Worm (Caenorhabditis elegans) whole organism, L4 larva: ENCODE data around the gene srbc-75.
"Not testable (repeated sequence)": the region's sequence is repeated elsewhere in the genome, so short reads cannot be mapped to it uniquely, and the experiment has no call there.

ENCODE experiments used
- D1046.2 ChIP-seq: fragments of 200-800 bp; sonication (Bioruptor generic); IDR thresholded peaks from 2 replicates; pipeline ENCODE4 v1.3.6; 2022; ENCODE audit warnings: missing genetic modification characterization, missing compliant biosample characterization
- F10B5.3 ChIP-seq: sonication (generic microtip); optimal IDR thresholded peaks from 2 replicates; lab custom pipeline; 2016; ENCODE audit warnings: mild to moderate bottlenecking, missing genetic modification characterization, missing compliant biosample characterization
- F44E2.7 ChIP-seq: fragments of 200-800 bp; sonication (Bioruptor generic); IDR thresholded peaks from 2 replicates; pipeline ENCODE4 v2.1.2; 2022; ENCODE audit warnings: missing genetic modification characterization, missing compliant biosample characterization
- R02D3.7 ChIP-seq: fragments of 150-350 bp; sonication (generic microtip); optimal IDR thresholded peaks from 3 replicates; lab custom pipeline; 2014; ENCODE audit warnings: missing biosample characterization, missing genetic modification characterization
- T20F7.1 ChIP-seq: fragments of 200-800 bp; sonication (Bioruptor generic); optimal IDR thresholded peaks from 2 replicates; lab custom pipeline; 2018; ENCODE audit warnings: mild to moderate bottlenecking, missing genetic modification characterization, missing compliant biosample characterization
- Y5F2A.4 ChIP-seq: fragments of 200-800 bp; sonication (Bioruptor generic); optimal IDR thresholded peaks from 2 replicates; lab custom pipeline; 2018; ENCODE audit warnings: mild to moderate bottlenecking, missing genetic modification characterization, missing compliant biosample characterization
- aha-1 ChIP-seq: fragments of 150-350 bp; peaks from one replicate; lab custom pipeline; 2014; ENCODE audit warnings: missing biosample characterization, missing genetic modification characterization
- aly-2 ChIP-seq: sonication (generic microtip); optimal IDR thresholded peaks from 2 replicates; lab custom pipeline; 2018; ENCODE audit warnings: missing biosample characterization, missing genetic modification characterization
- ama-1 ChIP-seq: fragments of 150-350 bp; optimal IDR thresholded peaks from 2 replicates; lab custom pipeline; 2014; ENCODE audit warnings: inconsistent platforms, mixed read lengths
- attf-4 ChIP-seq: sonication (generic microtip); optimal IDR thresholded peaks from 3 replicates; lab custom pipeline; 2017; ENCODE audit warnings: missing biosample characterization, missing genetic modification characterization
- ceh-20 ChIP-seq: fragments of 200-800 bp; sonication (Bioruptor generic); IDR thresholded peaks from 2 replicates; pipeline ENCODE4 v1.3.6; 2022; ENCODE audit warnings: missing genetic modification reagents, missing genetic modification characterization, missing compliant biosample characterization
- ceh-32 ChIP-seq: sonication (generic microtip); optimal IDR thresholded peaks from 2 replicates; lab custom pipeline; 2016; ENCODE audit warnings: mild to moderate bottlenecking, missing genetic modification characterization, missing compliant biosample characterization; ENCODE audit not compliant: poor library complexity
- ceh-44 ChIP-seq: fragments of 200-800 bp; sonication (Bioruptor generic); IDR thresholded peaks from 2 replicates; pipeline ENCODE4 v1.3.6; 2022; ENCODE audit warnings: missing genetic modification reagents, missing genetic modification characterization, missing compliant biosample characterization
- ceh-62 ChIP-seq: sonication (generic microtip); optimal IDR thresholded peaks from 2 replicates; lab custom pipeline; 2017; ENCODE audit warnings: missing biosample characterization, missing genetic modification characterization
- ceh-82 ChIP-seq: sonication (generic microtip); optimal IDR thresholded peaks from 2 replicates; lab custom pipeline; 2017; ENCODE audit warnings: missing biosample characterization, missing genetic modification characterization
- dmd-8 ChIP-seq: fragments of 200-800 bp; sonication (Bioruptor generic); IDR thresholded peaks from 2 replicates; pipeline ENCODE4 v1.3.6; 2022; ENCODE audit warnings: missing genetic modification characterization, missing compliant biosample characterization
- dmd-9 ChIP-seq: fragments of 200-800 bp; sonication (Bioruptor generic); IDR thresholded peaks from 2 replicates; pipeline ENCODE4 v1.3.6; 2022; ENCODE audit warnings: missing genetic modification reagents, missing genetic modification characterization, missing compliant biosample characterization
- hif-1 ChIP-seq, 2 experiments: sonication (generic microtip); optimal IDR thresholded peaks; 2 replicates each; lab custom pipeline; 2016 to 2017; ENCODE audit warnings: missing compliant biosample characterization in 2 of 2, missing genetic modification characterization in 2 of 2, missing genetic modification reagents in 2 of 2, missing genotype in 2 of 2, mild to moderate bottlenecking in 1 of 2
- hlh-11 ChIP-seq: fragments of 200-800 bp; sonication (Bioruptor generic); optimal IDR thresholded peaks from 2 replicates; lab custom pipeline; 2018; ENCODE audit warnings: mild to moderate bottlenecking, missing genetic modification characterization, missing compliant biosample characterization
- hmg-1.1 ChIP-seq: fragments of 200-800 bp; sonication (Bioruptor generic); IDR thresholded peaks from 2 replicates; pipeline ENCODE4 v1.3.6; 2022; ENCODE audit warnings: missing genetic modification reagents, missing genetic modification characterization, missing compliant biosample characterization
- lin-1 ChIP-seq: fragments of 200-800 bp; sonication (Bioruptor generic); IDR thresholded peaks from 2 replicates; pipeline ENCODE4 v1.3.6; 2022; ENCODE audit warnings: missing genetic modification reagents, missing genetic modification characterization, missing compliant biosample characterization
- lin-15B ChIP-seq: fragments of 150-350 bp; sonication (generic microtip); optimal IDR thresholded peaks from 3 replicates; lab custom pipeline; 2014; ENCODE audit warnings: missing biosample characterization, missing genetic modification characterization
- lin-38 ChIP-seq: fragments of 200-800 bp; sonication (Bioruptor generic); IDR thresholded peaks from 2 replicates; pipeline ENCODE4 v1.3.6; 2022; ENCODE audit warnings: missing genetic modification reagents, missing genetic modification characterization, missing compliant biosample characterization
- lin-39 ChIP-seq: fragments of 150-350 bp; optimal IDR thresholded peaks from 2 replicates; lab custom pipeline; 2014; ENCODE audit warnings: missing biosample characterization, missing genetic modification reagents, missing genetic modification characterization
- madf-5 ChIP-seq, 2 experiments: fragments of 200-800 bp; sonication (Bioruptor generic); IDR thresholded peaks; 2 replicates each; pipeline ENCODE4 v1.3.6; 2022; ENCODE audit warnings: missing compliant biosample characterization in 2 of 2, missing genetic modification characterization in 2 of 2
- madf-9 ChIP-seq: fragments of 200-800 bp; sonication (Bioruptor generic); conservative IDR thresholded peaks from 2 replicates; pipeline ENCODE4 v1.3.6; 2022; ENCODE audit warnings: missing genetic modification reagents, missing genetic modification characterization, missing compliant biosample characterization
- mes-2 ChIP-seq: sonication (generic microtip); optimal IDR thresholded peaks from 2 replicates; lab custom pipeline; 2016; ENCODE audit warnings: missing genotype, mild to moderate bottlenecking, missing genetic modification characterization, missing compliant biosample characterization; ENCODE audit not compliant: poor library complexity, severe bottlenecking
- mxl-2 ChIP-seq: fragments of 200-800 bp; sonication (Bioruptor generic); conservative IDR thresholded peaks from 2 replicates; pipeline ENCODE4 v1.3.6; 2022; ENCODE audit warnings: missing genetic modification reagents, missing genetic modification characterization, missing compliant biosample characterization
- nhr-237 ChIP-seq: sonication (generic microtip); optimal IDR thresholded peaks from 2 replicates; lab custom pipeline; 2017; ENCODE audit warnings: missing biosample characterization, missing genetic modification characterization
- nhr-77 ChIP-seq: fragments of 150-350 bp; optimal IDR thresholded peaks from 2 replicates; lab custom pipeline; 2014; ENCODE audit warnings: missing biosample characterization, missing genetic modification characterization
- sdz-12 ChIP-seq: fragments of 200-800 bp; sonication (Bioruptor generic); optimal IDR thresholded peaks from 2 replicates; lab custom pipeline; 2018; ENCODE audit warnings: mild to moderate bottlenecking, missing genetic modification characterization, missing compliant biosample characterization
- spr-1 ChIP-seq: sonication (generic microtip); optimal IDR thresholded peaks from 2 replicates; lab custom pipeline; 2016; ENCODE audit warnings: mild to moderate bottlenecking, missing genetic modification characterization, missing compliant biosample characterization
- tag-97 ChIP-seq: fragments of 200-800 bp; sonication (Bioruptor generic); IDR thresholded peaks from 2 replicates; pipeline ENCODE4 v1.3.6; 2022; ENCODE audit warnings: missing genetic modification characterization, missing compliant biosample characterization
- zfp-3 ChIP-seq: fragments of 200-800 bp; sonication (Bioruptor generic); conservative IDR thresholded peaks from 2 replicates; pipeline ENCODE4 v1.3.6; 2022; ENCODE audit warnings: missing genetic modification reagents, missing genetic modification characterization, missing compliant biosample characterization
- ztf-11 ChIP-seq: fragments of 150-350 bp; optimal IDR thresholded peaks from 2 replicates; lab custom pipeline; 2014; ENCODE audit warnings: missing biosample characterization, missing genetic modification characterization
- ztf-7 ChIP-seq: fragments of 150-350 bp; optimal IDR thresholded peaks from 2 replicates; lab custom pipeline; 2014; ENCODE audit warnings: missing biosample characterization, missing genetic modification characterization

Gene srbc-75

DNA sequence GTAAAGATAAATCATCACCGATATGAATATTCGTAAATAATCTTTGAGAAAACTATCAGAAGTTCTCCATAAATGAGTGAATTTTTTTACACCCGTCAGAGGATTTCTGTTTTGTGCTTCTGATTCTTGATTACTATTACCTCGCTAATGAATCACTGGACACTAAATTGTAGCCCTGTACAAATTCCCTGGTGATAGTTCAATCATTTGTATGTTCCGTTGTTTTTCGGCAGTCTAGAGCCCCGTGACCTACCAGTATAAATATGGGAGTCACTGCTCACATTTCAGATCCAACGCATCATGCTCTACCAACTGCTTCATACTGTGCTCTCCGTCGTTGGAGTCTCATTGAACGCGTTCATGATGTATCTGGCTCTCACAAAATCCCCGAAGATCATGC is 3.3 kb upstream of the srbc-75 start, which contains the start of gene srd-28:
Gene srd-28 (plus strand): TSS at position 301 of the 400 bp plus-strand sequence.
- TF ChIP-seq ceh-62 (tag; lab: Kevin White, UChicago); D1046.2 (GFP tag; lab: Robert Waterston, UW); hif-1 (tag; optimal IDR thresholded peaks at IDR 0.05; lab: Kevin White, UChicago): not testable (repeated sequence)

DNA sequence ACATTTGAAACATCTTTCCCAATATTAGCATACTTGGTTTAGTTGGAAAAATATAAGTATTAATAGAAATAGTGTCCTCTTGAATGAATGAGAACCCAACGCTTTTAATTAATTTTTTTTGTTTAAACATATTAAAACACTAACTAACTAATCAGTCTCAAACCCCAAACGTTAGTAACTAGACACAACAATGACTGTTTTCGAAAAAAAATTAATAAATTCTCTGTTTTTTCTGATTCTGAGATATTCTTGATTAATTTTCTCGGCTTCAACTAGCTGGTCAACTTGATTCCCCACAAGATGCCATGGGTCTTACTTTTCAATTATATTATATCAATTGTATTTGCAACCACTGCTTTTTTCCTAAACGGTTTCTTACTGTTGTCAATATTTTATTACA is 1.5 kb upstream of the srbc-75 start, which contains the start of gene srbc-76:
Gene srbc-76 (plus strand): TSS at position 301 of the 400 bp plus-strand sequence.
- TF ChIP-seq ceh-32 (tag; lab: Kevin White, UChicago), result no peak

ce11 chrV:15256669-15257068 is 3.0 kb downstream of the srbc-75 start, which contains the start of gene srsx-39:
srsx-39 (minus strand) TSS chrV:15256769.
- not testable (repeated sequence) for TF ChIP-seq hlh-11 (tag; lab: Kevin White, UChicago); nhr-77 (tag; lab: Kevin White, UChicago); lin-38 (GFP tag; lab: Robert Waterston, UW)

DNA sequence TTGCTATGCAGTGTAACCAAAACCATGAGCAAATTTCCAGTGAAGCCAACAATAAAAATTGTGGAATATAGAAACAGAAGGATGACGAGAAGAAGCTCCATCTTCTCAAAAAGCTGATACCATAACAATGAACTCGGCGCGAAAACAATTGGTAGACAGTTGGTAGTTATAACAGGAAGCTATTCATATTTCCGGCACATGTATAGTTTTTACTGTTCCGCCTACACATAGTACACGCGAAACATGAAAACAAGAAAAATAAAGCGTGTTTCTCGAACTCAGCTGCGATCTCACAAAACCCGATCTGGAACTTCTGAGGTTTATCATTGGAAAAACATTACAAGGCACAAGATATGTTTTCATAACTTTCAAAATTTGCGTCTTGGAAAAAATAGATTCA is 5.4 kb downstream of the srbc-75 start, which contains the start of gene srsx-37:
Gene srsx-37 (minus strand): TSS at position 101 of the 400 bp plus-strand sequence.
- TF ChIP-seq ztf-7 (no peak), ceh-32 (tag; lab: Kevin White, UChicago) (no peak), zfp-3 (GFP tag; lab: Robert Waterston, UW) (no peak), sdz-12 (no peak), ama-1 (lab: Kevin White, UChicago) (no peak), mes-2 (tag; lab: Kevin White, UChicago) (no peak), ceh-82 (no peak), T20F7.1 (no peak), lin-15B (tag; lab: Kevin White, UChicago) (no peak), dmd-8 (GFP tag; lab: Robert Waterston, UW) (no peak), ztf-11 (tag; lab: Kevin White, UChicago) (no peak), ceh-44 (GFP tag; lab: Robert Waterston, UW) (no peak), mxl-2 (GFP tag; lab: Robert Waterston, UW) (no peak), nhr-77 (tag; lab: Kevin White, UChicago) (no peak), lin-39 (tag; lab: Kevin White, UChicago) (no peak), tag-97 (GFP tag; lab: Robert Waterston, UW) (no peak), madf-9 (GFP tag; lab: Robert Waterston, UW) (no peak), dmd-9 (GFP tag; lab: Robert Waterston, UW) (no peak)
- TF ChIP-seq, all 104 proteins: peak for 0

ce11 chrV:15259904-15260303 is 6.3 kb downstream of the srbc-75 start, which contains the start of gene M01B2.8:
M01B2.8 (plus strand) TSS chrV:15260204.
- TF ChIP-seq Y5F2A.4 (GFP tag; lab: Kevin White, UChicago), result no peak
- no peak for TF ChIP-seq lin-15B (tag; lab: Kevin White, UChicago)

- not testable (repeated sequence) for TF ChIP-seq attf-4 (tag; lab: Kevin White, UChicago); madf-5 (GFP tag; IDR thresholded peaks at IDR 0.05; lab: Robert Waterston, UW); lin-1
These were observed 8.7 kb downstream of the srbc-75 start, which contains the start of gene M01B2.10 for ce11 chrV:15262336-15262735. M01B2.10 (minus strand) TSS chrV:15262436.

DNA sequence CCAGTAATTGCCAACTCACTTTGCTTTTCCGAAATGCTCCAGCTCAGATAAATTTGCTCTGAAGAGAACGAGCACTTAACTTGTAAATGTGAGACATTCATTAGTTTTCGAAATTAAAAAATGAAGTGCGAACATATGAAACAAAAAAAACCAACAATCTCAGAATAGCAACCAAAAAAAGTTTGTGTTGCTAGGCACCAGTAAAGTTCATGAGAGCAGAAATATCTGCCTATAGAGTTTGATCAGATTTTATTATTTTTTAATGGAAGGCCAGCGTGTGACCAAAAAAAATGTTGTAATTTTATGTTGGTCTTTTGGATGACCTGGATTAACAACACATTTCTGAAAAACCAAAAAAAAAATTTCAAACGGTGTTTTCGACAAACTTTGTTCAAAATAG is 10.5 kb downstream of the srbc-75 start, which contains the start of gene M01B2.12:
Gene M01B2.12 (minus strand): TSS at position 101 of the 400 bp plus-strand sequence.
- TF ChIP-seq ceh-20 (GFP tag; lab: Robert Waterston, UW) (no peak), R02D3.7 (tag; lab: Kevin White, UChicago) (no peak), lin-38 (GFP tag; lab: Robert Waterston, UW) (no peak), nhr-237 (tag; lab: Kevin White, UChicago) (no peak), spr-1 (no peak), F44E2.7 (no peak), F10B5.3 (tag; lab: Kevin White, UChicago) (no peak), tag-97 (GFP tag; lab: Robert Waterston, UW) (no peak), hmg-1.1 (GFP tag; lab: Robert Waterston, UW) (no peak), hif-1 (tag; optimal IDR thresholded peaks at IDR 0.05; lab: Kevin White, UChicago) (no peak), aha-1 (tag; lab: Kevin White, UChicago) (no peak), aly-2 (no peak)
